Worm (Caenorhabditis elegans) whole organism, L1 larva: ENCODE results near the gene F46B6.9.

Experiments
- ama-1 ChIP-seq: fragments of 150-350 bp; optimal IDR thresholded peaks from 2 replicates; lab custom pipeline; 2014
- ceh-90 ChIP-seq: sonication (generic microtip); optimal IDR thresholded peaks from 2 replicates; lab custom pipeline; 2016; ENCODE audit warnings: missing genetic modification characterization, missing compliant biosample characterization

DNA sequence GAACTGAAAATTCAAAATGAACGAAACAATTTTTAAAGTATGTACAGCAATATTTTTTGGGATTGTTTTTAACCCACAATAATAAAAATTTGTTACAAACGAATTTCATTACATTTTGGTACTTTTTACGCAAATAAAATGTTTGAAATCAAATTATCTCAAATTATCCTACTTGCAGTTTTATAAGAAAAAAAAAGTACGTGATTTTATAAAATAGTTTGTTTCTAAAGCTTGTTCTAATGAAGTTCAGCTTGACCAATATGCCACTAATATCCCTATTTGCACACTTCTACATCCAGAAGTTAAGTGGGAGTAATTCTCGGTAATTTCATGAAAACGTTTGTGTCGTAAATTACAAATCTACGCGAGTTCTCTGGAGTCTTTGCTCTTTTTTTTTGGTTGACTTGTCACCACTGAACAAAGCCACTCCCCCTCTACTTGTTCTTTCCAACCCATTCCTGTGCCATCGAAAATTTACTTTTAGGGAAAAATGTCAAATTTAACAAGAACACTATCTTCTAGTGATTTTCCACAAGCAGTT lies 46.8 kb downstream of the F46B6.9 start, which contains the start of gene sru-8:
- TF ChIP-seq ama-1 (lab: Kevin White, UChicago): no peak
- no peak for TF ChIP-seq ceh-90 (tag; lab: Kevin White, UChicago)
